Worm (Caenorhabditis elegans) whole organism, late embryonic: ENCODE data around the gene usp-33.

ENCODE experiments used
- Y22D7AL.16 ChIP-seq: sonication (generic microtip); optimal IDR thresholded peaks from 2 replicates; lab custom pipeline; 2016; ENCODE audit warnings: missing genetic modification characterization, missing compliant biosample characterization
- ama-1 ChIP-seq: fragments of 150-350 bp; optimal IDR thresholded peaks from 2 replicates; lab custom pipeline; 2014
- ceh-19 ChIP-seq: fragments of 200-800 bp; sonication (Bioruptor generic); optimal IDR thresholded peaks from 2 replicates; lab custom pipeline; 2018; ENCODE audit warnings: mild to moderate bottlenecking, missing genetic modification characterization, missing compliant biosample characterization
- elt-2 ChIP-seq: sonication (generic microtip); optimal IDR thresholded peaks from 2 replicates; lab custom pipeline; 2016; ENCODE audit warnings: missing genetic modification reagents, missing genetic modification characterization, missing compliant biosample characterization
- fkh-10 ChIP-seq: fragments of 150-350 bp; optimal IDR thresholded peaks from 2 replicates; lab custom pipeline; 2014; ENCODE audit warnings: missing biosample characterization, missing genetic modification reagents, missing genetic modification characterization
- ref-2 ChIP-seq: sonication (generic microtip); optimal IDR thresholded peaks from 2 replicates; lab custom pipeline; 2016; ENCODE audit warnings: missing genetic modification characterization, missing compliant biosample characterization

ce11 chrX:15559473-15559872 lies 31.7 kb upstream of the usp-33 start:
- TF ChIP-seq ceh-19 (GFP tag; lab: Kevin White, UChicago) (no peak), Y22D7AL.16 (tag; lab: Kevin White, UChicago) (no peak), ama-1 (no peak), elt-2 (tag; lab: Kevin White, UChicago) (no peak), ref-2 (tag; lab: Kevin White, UChicago) (no peak), fkh-10 (GFP tag; lab: Kevin White, UChicago) (no peak)
